Worm (Caenorhabditis elegans): Measurements from ENCODE around the gene lntl-1.

lntl-1 gene

DNA sequence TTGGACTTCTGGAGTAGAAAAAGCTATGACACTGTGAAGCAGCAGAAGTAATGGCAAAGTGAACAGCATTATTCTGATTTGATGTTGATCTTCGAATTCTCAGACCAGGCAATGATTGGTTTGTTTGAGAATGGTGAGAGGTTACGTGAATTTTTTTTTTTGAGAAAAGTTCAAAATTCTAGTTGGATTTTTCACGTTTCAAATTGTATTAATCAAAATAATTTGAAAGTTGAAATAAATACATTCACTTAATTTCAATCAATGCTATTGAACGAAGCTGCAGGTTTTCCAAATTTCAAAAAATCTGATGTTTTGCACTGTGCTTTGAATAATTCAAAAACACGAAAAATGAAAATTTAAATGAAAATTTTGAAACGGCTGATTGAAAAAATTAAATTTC lies 10.2 kb downstream of the lntl-1 start, which contains the start of gene C31H1.5:
Gene C31H1.5, minus strand, starts transcription at position 101 of the 400 bp plus-strand sequence.
- TF ChIP-seq unc-55 (GFP tag; optimal IDR thresholded peaks at IDR 0.05) (no peak), unc-3 (GFP tag; conservative IDR thresholded peaks at IDR 0.05) (no peak), unc-3 (tag; optimal IDR thresholded peaks at IDR 0.05) (no peak), ama-1 (optimal IDR thresholded peaks at IDR 0.05) (no peak), ceh-22 (tag; optimal IDR thresholded peaks at IDR 0.05) (no peak), fkh-6 (tag; optimal IDR thresholded peaks at IDR 0.05) (no peak), ceh-31 (tag; optimal IDR thresholded peaks at IDR 0.05) (no peak), elt-4 (tag; optimal IDR thresholded peaks at IDR 0.05) (no peak), tbx-7 (tag; optimal IDR thresholded peaks at IDR 0.05) (no peak), T23F11.4 (GFP tag; optimal IDR thresholded peaks at IDR 0.05) (no peak), ceh-9 (tag; optimal IDR thresholded peaks at IDR 0.05) (no peak), Y22D7AL.16 (tag; optimal IDR thresholded peaks at IDR 0.05) (no peak), C08G9.2 (tag; optimal IDR thresholded peaks at IDR 0.05) (no peak), hlh-6 (tag; optimal IDR thresholded peaks at IDR 0.05) (no peak), gmeb-2 (tag; optimal IDR thresholded peaks at IDR 0.05) (no peak), lin-11 (tag; optimal IDR thresholded peaks at IDR 0.05) (no peak), dmd-4 (tag; optimal IDR thresholded peaks at IDR 0.05; ENCODE audit: borderline replicate concordance) (no peak), K02D7.2 (tag; optimal IDR thresholded peaks at IDR 0.05) (no peak), dve-1 (tag; optimal IDR thresholded peaks at IDR 0.05) (no peak), ceh-48 (tag; optimal IDR thresholded peaks at IDR 0.05) (no peak)

DNA sequence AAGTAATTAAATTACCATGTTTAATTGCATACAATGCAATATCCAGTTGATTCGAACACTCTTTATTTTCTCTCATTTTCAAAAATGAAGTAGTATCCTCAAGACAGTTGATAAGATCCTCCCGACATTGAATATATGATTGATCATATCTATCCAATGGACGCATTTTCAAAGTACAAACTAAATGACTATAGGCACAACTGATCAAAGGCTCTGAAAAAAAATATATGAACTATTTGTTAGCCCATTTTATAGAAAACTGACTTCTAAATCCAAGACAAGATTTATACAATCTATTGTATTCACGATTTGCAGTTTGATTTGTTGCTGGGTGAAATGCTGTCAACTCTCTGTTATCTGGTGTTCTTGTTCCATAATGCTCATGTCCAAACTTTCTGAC lies 11.4 kb downstream of the lntl-1 start:
- TF ChIP-seq tbx-7 (tag; optimal IDR thresholded peaks at IDR 0.05) (no peak), ceh-45 (GFP tag; IDR thresholded peaks at IDR 0.05) (no peak), F13H6.1 (tag; optimal IDR thresholded peaks at IDR 0.05) (no peak)

DNA sequence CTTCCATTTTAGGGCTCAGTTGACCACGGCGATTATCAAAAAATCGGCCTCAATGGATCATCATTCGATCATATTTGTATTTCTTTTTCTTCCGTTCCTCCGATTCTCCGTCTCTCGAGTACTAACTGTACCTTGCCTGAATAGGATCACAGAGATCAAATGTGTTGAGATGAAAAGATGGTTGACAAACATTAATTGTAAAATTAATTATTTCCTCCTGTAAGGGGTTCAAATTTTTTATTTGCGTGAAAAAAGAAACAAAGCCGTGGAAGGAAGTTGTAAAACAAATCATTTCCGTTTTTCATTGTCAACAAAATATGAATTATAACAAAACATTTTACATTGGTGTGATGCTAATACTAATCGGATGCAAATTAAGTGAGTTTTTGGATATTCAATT lies 15.9 kb downstream of the lntl-1 start, which contains the start of gene C31H1.2:
Gene C31H1.2, plus strand, starts transcription at position 301 of the 400 bp plus-strand sequence.
- no peak for TF ChIP-seq mec-3 (tag; optimal IDR thresholded peaks at IDR 0.05; ENCODE audit: borderline replicate concordance)
- TF ChIP-seq ceh-2 (tag; optimal IDR thresholded peaks at IDR 0.05), result no peak
- TF ChIP-seq pag-3 (tag; optimal IDR thresholded peaks at IDR 0.05; ENCODE audit: borderline replicate concordance), result no peak
- no peak for TF ChIP-seq unc-55 (GFP tag; optimal IDR thresholded peaks at IDR 0.05)
- TF ChIP-seq rnt-1 (tag; optimal IDR thresholded peaks at IDR 0.05), result no peak
- TF ChIP-seq fkh-6 (tag; optimal IDR thresholded peaks at IDR 0.05), result no peak
- no peak for TF ChIP-seq eyg-1 (tag; optimal IDR thresholded peaks at IDR 0.05)

DNA sequence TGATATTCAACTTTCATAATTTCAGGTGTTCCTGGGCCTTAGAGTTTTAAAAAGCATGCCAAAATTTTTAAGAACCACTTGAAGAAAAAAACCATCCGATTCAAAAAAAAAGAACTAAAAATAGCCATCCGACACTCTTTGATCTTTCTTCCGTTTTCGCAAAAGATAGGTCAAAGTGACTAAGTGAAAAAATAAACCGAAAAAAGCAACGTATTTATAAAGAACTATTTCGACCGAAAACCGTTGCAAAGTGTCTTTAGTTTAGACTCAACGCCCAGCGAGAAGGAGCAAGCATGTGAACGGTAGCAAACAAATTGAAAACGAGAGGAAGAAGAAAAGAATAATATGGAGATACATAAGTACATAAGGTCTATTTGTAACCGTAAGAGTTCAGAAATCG lies 23.2 kb downstream of the lntl-1 start:
- no peak for TF ChIP-seq ceh-2 (tag; optimal IDR thresholded peaks at IDR 0.05)
- no peak for TF ChIP-seq rnt-1 (tag; optimal IDR thresholded peaks at IDR 0.05)
- TF ChIP-seq ceh-48 (tag; optimal IDR thresholded peaks at IDR 0.05), result no peak
- no peak for TF ChIP-seq sdc-2 (tag; optimal IDR thresholded peaks at IDR 0.05)
- TF ChIP-seq elt-2 (tag; optimal IDR thresholded peaks at IDR 0.05), result no peak
- no peak for TF ChIP-seq ztf-16 (tag; optimal IDR thresholded peaks at IDR 0.05)
- TF ChIP-seq unc-55 (GFP tag; optimal IDR thresholded peaks at IDR 0.05), result no peak
- no peak for TF ChIP-seq ceh-30 (tag; optimal IDR thresholded peaks at IDR 0.05)

DNA sequence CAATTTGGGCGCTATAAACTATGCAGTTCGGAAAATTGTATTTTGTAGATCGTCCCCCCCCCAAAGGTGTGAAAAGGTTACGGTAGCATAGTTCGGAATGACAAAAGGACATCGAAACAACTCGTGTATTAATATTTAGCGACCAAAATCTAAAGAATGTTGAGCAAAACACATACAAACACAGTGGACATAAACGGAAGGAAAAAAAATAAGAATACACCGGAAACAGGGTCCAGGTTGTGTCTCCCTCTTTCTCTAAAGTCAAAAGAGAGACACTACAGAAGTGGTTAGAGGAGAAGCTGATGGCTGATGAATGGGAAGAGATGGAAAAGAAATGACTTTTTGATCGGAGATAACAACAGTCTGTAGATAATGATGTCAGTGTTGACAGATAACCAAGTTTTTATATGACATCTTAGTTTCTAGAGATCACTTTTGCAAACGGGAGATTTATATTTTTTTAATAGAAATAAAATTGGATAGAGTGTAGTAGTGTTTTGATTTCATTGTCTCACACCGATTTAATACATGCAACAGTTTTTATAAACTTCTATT lies 26.6 kb downstream of the lntl-1 start:
- TF ChIP-seq tbx-2 (tag; optimal IDR thresholded peaks at IDR 0.05), result no peak
- no peak for TF ChIP-seq ttx-3 (tag; optimal IDR thresholded peaks at IDR 0.05)
- no peak for TF ChIP-seq rnt-1 (tag; optimal IDR thresholded peaks at IDR 0.05)
- TF ChIP-seq ahr-1 (tag; optimal IDR thresholded peaks at IDR 0.05), result no peak
- TF ChIP-seq ztf-16 (tag; optimal IDR thresholded peaks at IDR 0.05), result no peak
- no peak for TF ChIP-seq nfya-1 (tag; optimal IDR thresholded peaks at IDR 0.05)
- TF ChIP-seq T23F11.4 (GFP tag; optimal IDR thresholded peaks at IDR 0.05), result no peak
- TF ChIP-seq F13H6.1 (tag; optimal IDR thresholded peaks at IDR 0.05), result no peak
- TF ChIP-seq ceh-2 (tag; optimal IDR thresholded peaks at IDR 0.05), result no peak
- no peak for TF ChIP-seq mec-3 (tag; optimal IDR thresholded peaks at IDR 0.05; ENCODE audit: borderline replicate concordance)
- TF ChIP-seq nhr-11 (tag; optimal IDR thresholded peaks at IDR 0.05), result no peak
- TF ChIP-seq hlh-15 (tag; optimal IDR thresholded peaks at IDR 0.05), result no peak
- no peak for TF ChIP-seq ceh-19 (GFP tag; optimal IDR thresholded peaks at IDR 0.05)
- no peak for TF ChIP-seq C38D4.7 (GFP tag; optimal IDR thresholded peaks at IDR 0.05)
- TF ChIP-seq dve-1 (tag; optimal IDR thresholded peaks at IDR 0.05), result no peak
- TF ChIP-seq ceh-9 (tag; optimal IDR thresholded peaks at IDR 0.05), result no peak
- no peak for TF ChIP-seq ceh-14 (tag; optimal IDR thresholded peaks at IDR 0.05)
- no peak for TF ChIP-seq ceh-31 (tag; optimal IDR thresholded peaks at IDR 0.05)
- no peak for TF ChIP-seq zip-5 (tag; optimal IDR thresholded peaks at IDR 0.05)
